Fruit fly (Drosophila melanogaster) whole organism, embryonic: ENCODE measurements around the gene CG14960.
A peak's percentile ranks its signal among the peaks of the same experiment; 100 is the strongest.

Experiments
- Asciz ChIP-seq: fragments of 200-800 bp; sonication (Bioruptor generic); optimal IDR thresholded peaks from 2 replicates; lab custom pipeline; 2017; ENCODE audit warnings: missing biosample characterization, mild to moderate bottlenecking, missing genetic modification characterization, missing genetic modification reagents
- CG10267 ChIP-seq: fragments of 200-800 bp; sonication (Bioruptor generic); optimal IDR thresholded peaks from 2 replicates; lab custom pipeline; 2018; ENCODE audit warnings: missing biosample characterization, mild to moderate bottlenecking, missing genetic modification characterization, moderate library complexity
- CG10979 ChIP-seq: fragments of 200-800 bp; sonication (Bioruptor generic); optimal IDR thresholded peaks from 2 replicates; lab custom pipeline; 2018; ENCODE audit warnings: missing biosample characterization, mild to moderate bottlenecking, missing genetic modification characterization, moderate library complexity
- CG11456 ChIP-seq: fragments of 200-800 bp; sonication (Bioruptor generic); IDR thresholded peaks from 3 replicates; pipeline ENCODE4 v1.3.6; 2022; ENCODE audit warnings: missing biosample characterization, missing genetic modification characterization
- CG12071 ChIP-seq: fragments of 200-800 bp; sonication (Bioruptor generic); optimal IDR thresholded peaks from 3 replicates; lab custom pipeline; 2018; ENCODE audit warnings: missing biosample characterization, mild to moderate bottlenecking, missing genetic modification characterization
- CG12104 ChIP-seq: fragments of 200-800 bp; sonication (Bioruptor generic); optimal IDR thresholded peaks from 3 replicates; lab custom pipeline; 2016; ENCODE audit warnings: missing biosample characterization, missing genetic modification characterization
- CG12942 ChIP-seq: fragments of 200-800 bp; sonication (Bioruptor generic); optimal IDR thresholded peaks from 3 replicates; lab custom pipeline; 2016; ENCODE audit warnings: missing biosample characterization, missing genetic modification characterization
- CG14050 ChIP-seq: fragments of 200-800 bp; sonication (Bioruptor generic); IDR thresholded peaks from 3 replicates; pipeline ENCODE4 v1.3.6; 2022; ENCODE audit warnings: missing biosample characterization, missing genetic modification characterization
- CG16813 ChIP-seq: fragments of 200-800 bp; sonication (Bioruptor generic); IDR thresholded peaks from 3 replicates; pipeline ENCODE4 v1.3.6; 2022; ENCODE audit warnings: missing biosample characterization, missing genetic modification characterization; ENCODE audit not compliant: partially characterized antibody
- CG18011 ChIP-seq: fragments of 200-800 bp; sonication (Bioruptor generic); optimal IDR thresholded peaks from 2 replicates; lab custom pipeline; 2017; ENCODE audit warnings: missing biosample characterization, missing genetic modification characterization, mild to moderate bottlenecking, moderate library complexity, missing genotype
- CG2116 ChIP-seq: fragments of 200-800 bp; sonication (Bioruptor generic); optimal IDR thresholded peaks from 3 replicates; lab custom pipeline; 2018; ENCODE audit warnings: missing biosample characterization, mild to moderate bottlenecking, missing genetic modification characterization
- CG4404 ChIP-seq: fragments of 200-800 bp; sonication (Bioruptor generic); IDR thresholded peaks from 2 replicates; pipeline ENCODE4 v1.3.6; 2022; ENCODE audit warnings: missing biosample characterization, missing genetic modification characterization
- CG7745 ChIP-seq: fragments of 200-800 bp; sonication (Bioruptor generic); optimal IDR thresholded peaks from 2 replicates; lab custom pipeline; 2018; ENCODE audit warnings: missing biosample characterization, mild to moderate bottlenecking, missing genetic modification characterization, moderate library complexity
- CG7786 ChIP-seq: fragments of 200-800 bp; sonication (Bioruptor generic); optimal IDR thresholded peaks from 2 replicates; lab custom pipeline; 2016; ENCODE audit warnings: missing biosample characterization, missing genetic modification characterization
- CG7963 ChIP-seq: fragments of 200-800 bp; sonication (Bioruptor generic); IDR thresholded peaks from 3 replicates; pipeline ENCODE4 v1.3.6; 2022; ENCODE audit warnings: missing biosample characterization, missing genetic modification characterization; ENCODE audit not compliant: partially characterized antibody
- D19B ChIP-seq: fragments of 200-800 bp; sonication (Bioruptor generic); optimal IDR thresholded peaks from 2 replicates; lab custom pipeline; 2017; ENCODE audit warnings: missing biosample characterization, mild to moderate bottlenecking, missing genetic modification characterization
- Doc3 ChIP-seq: fragments of 200-800 bp; sonication (Bioruptor generic); IDR thresholded peaks from 3 replicates; pipeline ENCODE4 v1.3.6; 2022; ENCODE audit warnings: missing biosample characterization, missing genetic modification characterization; ENCODE audit not compliant: partially characterized antibody
- Hr3 ChIP-seq: fragments of 200-800 bp; sonication (Bioruptor generic); optimal IDR thresholded peaks from 3 replicates; lab custom pipeline; 2016; ENCODE audit warnings: missing biosample characterization, missing genetic modification characterization
- Mes4 ChIP-seq: fragments of 200-800 bp; sonication (Bioruptor generic); optimal IDR thresholded peaks from 2 replicates; lab custom pipeline; 2016; ENCODE audit warnings: missing biosample characterization, missing genetic modification characterization
- Mrtf ChIP-seq: fragments of 200-800 bp; sonication (Bioruptor generic); IDR thresholded peaks from 3 replicates; pipeline ENCODE4 v1.3.6; 2022; ENCODE audit warnings: missing biosample characterization, missing genetic modification characterization
- Myb ChIP-seq: fragments of 200-800 bp; sonication (Bioruptor generic); optimal IDR thresholded peaks from 2 replicates; lab custom pipeline; 2016; ENCODE audit warnings: missing biosample characterization, missing genetic modification characterization
- Spps ChIP-seq: fragments of 200-800 bp; sonication (Bioruptor generic); optimal IDR thresholded peaks from 2 replicates; lab custom pipeline; 2018; ENCODE audit warnings: missing biosample characterization, mild to moderate bottlenecking, missing genetic modification characterization
- YL-1 ChIP-seq: fragments of 200-800 bp; sonication (Bioruptor generic); optimal IDR thresholded peaks from 3 replicates; lab custom pipeline; 2017; ENCODE audit warnings: missing biosample characterization, mild to moderate bottlenecking, missing genetic modification characterization
- amos ChIP-seq: fragments of 200-800 bp; sonication (Bioruptor generic); IDR thresholded peaks from 2 replicates; pipeline ENCODE4 v1.3.6; 2022; ENCODE audit warnings: missing biosample characterization, missing genetic modification characterization; ENCODE audit not compliant: partially characterized antibody
- ash1 ChIP-seq: fragments of 200-800 bp; sonication (Bioruptor generic); optimal IDR thresholded peaks from 2 replicates; lab custom pipeline; 2018; ENCODE audit warnings: missing biosample characterization, mild to moderate bottlenecking, missing genetic modification characterization
- ato ChIP-seq: fragments of 200-800 bp; sonication (Bioruptor generic); IDR thresholded peaks from 2 replicates; pipeline ENCODE4 v1.3.6; 2022; ENCODE audit warnings: missing biosample characterization, missing genetic modification characterization; ENCODE audit not compliant: partially characterized antibody
- bigmax ChIP-seq: fragments of 200-800 bp; sonication (Bioruptor generic); optimal IDR thresholded peaks from 2 replicates; lab custom pipeline; 2018; ENCODE audit warnings: missing biosample characterization, mild to moderate bottlenecking, missing genetic modification characterization
- bsh ChIP-seq, 2 experiments: fragments of 200-800 bp; sonication (Bioruptor generic); optimal IDR thresholded peaks; 2 replicates each; lab custom pipeline; 2017 to 2018; ENCODE audit warnings: mild to moderate bottlenecking in 2 of 2, missing biosample characterization in 2 of 2, missing genetic modification characterization in 2 of 2, moderate library complexity in 1 of 2
- btn ChIP-seq: fragments of 200-800 bp; sonication (Bioruptor generic); optimal IDR thresholded peaks from 2 replicates; lab custom pipeline; 2016; ENCODE audit warnings: missing biosample characterization, missing genetic modification characterization
- crol ChIP-seq: fragments of 200-800 bp; sonication (Bioruptor generic); IDR thresholded peaks from 2 replicates; pipeline ENCODE4 v1.3.6; 2022; ENCODE audit warnings: missing biosample characterization, missing genetic modification characterization
- esg ChIP-seq: fragments of 200-800 bp; sonication (Bioruptor generic); conservative IDR thresholded peaks from 2 replicates; pipeline ENCODE4 v1.3.6; 2022; ENCODE audit warnings: missing biosample characterization, missing genetic modification characterization
- fd3F ChIP-seq: fragments of 200-800 bp; sonication (Bioruptor generic); optimal IDR thresholded peaks from 2 replicates; lab custom pipeline; 2018; ENCODE audit warnings: missing biosample characterization, mild to moderate bottlenecking, missing genetic modification characterization, moderate library complexity
- ftz-f1 ChIP-seq: fragments of 200-800 bp; sonication (Bioruptor generic); optimal IDR thresholded peaks from 2 replicates; lab custom pipeline; 2016; ENCODE audit warnings: missing biosample characterization, missing genetic modification characterization
- gcm ChIP-seq: fragments of 200-800 bp; sonication (Bioruptor generic); optimal IDR thresholded peaks from 2 replicates; lab custom pipeline; 2019; ENCODE audit warnings: missing biosample characterization, mild to moderate bottlenecking, missing genetic modification characterization, moderate library complexity
- gro ChIP-seq: fragments of 200-800 bp; sonication (Bioruptor generic); optimal IDR thresholded peaks from 2 replicates; lab custom pipeline; 2016; ENCODE audit warnings: missing biosample characterization, missing genetic modification characterization
- her ChIP-seq: fragments of 200-800 bp; sonication (Bioruptor generic); optimal IDR thresholded peaks from 2 replicates; lab custom pipeline; 2016; ENCODE audit warnings: missing biosample characterization, missing genetic modification characterization
- jing ChIP-seq: fragments of 200-800 bp; sonication (Bioruptor generic); optimal IDR thresholded peaks from 2 replicates; lab custom pipeline; 2018; ENCODE audit warnings: missing biosample characterization, mild to moderate bottlenecking, missing genetic modification characterization
- jumu ChIP-seq: fragments of 200-800 bp; sonication (Bioruptor generic); optimal IDR thresholded peaks from 3 replicates; lab custom pipeline; 2016; ENCODE audit warnings: missing biosample characterization, missing genetic modification characterization
- knrl ChIP-seq: fragments of 200-800 bp; sonication (Bioruptor generic); IDR thresholded peaks from 3 replicates; pipeline ENCODE4 v1.3.6; 2022; ENCODE audit warnings: missing biosample characterization, missing genetic modification characterization; ENCODE audit not compliant: partially characterized antibody
- nerfin-1 ChIP-seq: fragments of 200-800 bp; sonication (Bioruptor generic); optimal IDR thresholded peaks from 3 replicates; lab custom pipeline; 2019; ENCODE audit warnings: missing biosample characterization, mild to moderate bottlenecking, missing genetic modification characterization, moderate library complexity
- pita ChIP-seq: fragments of 200-800 bp; sonication (Bioruptor generic); optimal IDR thresholded peaks from 2 replicates; lab custom pipeline; 2017; ENCODE audit warnings: missing biosample characterization, mild to moderate bottlenecking, missing genetic modification characterization
- schlank ChIP-seq: fragments of 200-800 bp; sonication (Bioruptor generic); optimal IDR thresholded peaks from 2 replicates; lab custom pipeline; 2018; ENCODE audit warnings: missing biosample characterization, mild to moderate bottlenecking, missing genetic modification characterization
- scrt ChIP-seq: fragments of 200-800 bp; sonication (Bioruptor generic); optimal IDR thresholded peaks from 2 replicates; lab custom pipeline; 2018; ENCODE audit warnings: missing biosample characterization, mild to moderate bottlenecking, missing genetic modification characterization, moderate library complexity
- sd ChIP-seq: fragments of 200-800 bp; sonication (Bioruptor generic); optimal IDR thresholded peaks from 3 replicates; lab custom pipeline; 2018; ENCODE audit warnings: missing biosample characterization, mild to moderate bottlenecking, missing genetic modification characterization, moderate library complexity
- slbo ChIP-seq: fragments of 200-800 bp; sonication (Bioruptor generic); IDR thresholded peaks from 2 replicates; pipeline ENCODE4 v1.3.6; 2022; ENCODE audit warnings: missing biosample characterization, missing genetic modification characterization
- sna ChIP-seq: fragments of 200-800 bp; sonication (Bioruptor generic); IDR thresholded peaks from 2 replicates; pipeline ENCODE4 v1.3.6; 2022; ENCODE audit warnings: missing biosample characterization, missing genetic modification characterization; ENCODE audit not compliant: partially characterized antibody
- tap ChIP-seq: fragments of 200-800 bp; optimal IDR thresholded peaks from 3 replicates; lab custom pipeline; 2019; ENCODE audit warnings: missing biosample characterization, mild to moderate bottlenecking, missing genetic modification characterization, moderate library complexity
- ttk ChIP-seq: fragments of 200-800 bp; sonication (Bioruptor generic); IDR thresholded peaks from 2 replicates; pipeline ENCODE4 v2.1.2; 2022; ENCODE audit warnings: missing biosample characterization, missing genetic modification characterization
- tx ChIP-seq: fragments of 200-800 bp; sonication (Bioruptor generic); optimal IDR thresholded peaks from 2 replicates; lab custom pipeline; 2016; ENCODE audit warnings: missing biosample characterization, missing genetic modification characterization
- yki ChIP-seq: fragments of >200 bp; optimal IDR thresholded peaks from 3 replicates; lab custom pipeline; 2018

The CG14960 gene

dm6 chr3L:3319223-3319643, 48.4 kb downstream of the CG14960 start, which contains the start of the genes PIG-C, CG12016 and Dpm2 (continued):
- no peak for TF ChIP-seq Spps
- no peak for TF ChIP-seq Asciz
- TF ChIP-seq her (GFP tag; lab: Kevin White, UChicago) = peak; percentile 18
- TF ChIP-seq bsh (GFP tag; optimal IDR thresholded peaks at IDR 0.05; lab: Kevin White, UChicago) = peak in 1 of 2 experiments; percentile 43
- no peak for TF ChIP-seq CG7745
- TF ChIP-seq nerfin-1 (tag; lab: Kevin White, UChicago) = peak; percentile 65
- TF ChIP-seq slbo (GFP tag; lab: Robert Waterston, UW) = peak; percentile 81
- TF ChIP-seq CG12071 (GFP tag; lab: Kevin White, UChicago) = no peak
- TF ChIP-seq Mes4 = peak; percentile 41
- TF ChIP-seq jumu = peak; percentile 65
- no peak for TF ChIP-seq btn (GFP tag; lab: Kevin White, UChicago)
- peak; percentile 24 for TF ChIP-seq CG12104 (GFP tag; lab: Kevin White, UChicago)
- no peak for TF ChIP-seq pita (GFP tag; lab: Kevin White, UChicago)
- peak; percentile 63 for TF ChIP-seq Myb (GFP tag; lab: Kevin White, UChicago)
- TF ChIP-seq CG4404 (GFP tag; lab: Robert Waterston, UW) = peak; percentile 50; the same call in 1 of the 2 replicates
- peak; percentile 12 for TF ChIP-seq fd3F
- peak; percentile 91 for TF ChIP-seq ato (GFP tag; lab: Robert Waterston, UW)
- no peak for TF ChIP-seq yki (lab: Kevin White, UChicago)
- peak; percentile 99 for TF ChIP-seq CG16813 (GFP tag; lab: Robert Waterston, UW)
- TF ChIP-seq CG10267 = peak; percentile 75
- peak; percentile 42 for TF ChIP-seq CG12942
- TF ChIP-seq ash1 (GFP tag; lab: Kevin White, UChicago) = no peak
- TF ChIP-seq CG7963 = peak; percentile 93
- peak; percentile 76; the same call in 2 of the 3 replicates for TF ChIP-seq CG11456 (GFP tag; lab: Robert Waterston, UW)
- TF ChIP-seq sd (tag; lab: Kevin White, UChicago) = no peak
- peak; percentile 70 for TF ChIP-seq tx (GFP tag; lab: Kevin White, UChicago)
- TF ChIP-seq tap (tag; lab: Kevin White, UChicago) = peak; percentile 53
- TF ChIP-seq bigmax (GFP tag; lab: Kevin White, UChicago) = no peak
- TF ChIP-seq ttk (GFP tag; lab: Robert Waterston, UW) = peak; percentile 55; the same call in 1 of the 2 replicates
- no peak for TF ChIP-seq Mrtf (GFP tag; lab: Robert Waterston, UW)
- peak; percentile 97 for TF ChIP-seq Doc3 (GFP tag; lab: Robert Waterston, UW)
- TF ChIP-seq CG18011 = peak; percentile 30
- peak; percentile 48 for TF ChIP-seq Hr3
- peak; percentile 71 for TF ChIP-seq CG7786
- no peak for TF ChIP-seq D19B (GFP tag; lab: Kevin White, UChicago)
- no peak for TF ChIP-seq jing (GFP tag; lab: Kevin White, UChicago)
- TF ChIP-seq schlank (tag; lab: Kevin White, UChicago) = peak; percentile 17
- peak; percentile 30 for TF ChIP-seq CG10979
- peak; percentile 38 for TF ChIP-seq YL-1 (GFP tag; lab: Kevin White, UChicago)
- peak; percentile 50 for TF ChIP-seq gcm
- no peak for TF ChIP-seq scrt (GFP tag; lab: Kevin White, UChicago)
- no peak for TF ChIP-seq crol (GFP tag; lab: Robert Waterston, UW)
- TF ChIP-seq esg = peak; percentile 68
- 0 out of 3 replicates have a peak, but pooled peaks have one; percentile 28 for TF ChIP-seq CG14050 (GFP tag; lab: Robert Waterston, UW)
- TF ChIP-seq ftz-f1 (GFP tag; lab: Kevin White, UChicago) = peak; percentile 48
- peak; percentile 83 for TF ChIP-seq gro (GFP tag; lab: Kevin White, UChicago)
- TF ChIP-seq knrl (GFP tag; lab: Robert Waterston, UW) = peak; percentile 98
- TF ChIP-seq CG2116 = peak; percentile 82
- peak; percentile 97 for TF ChIP-seq sna (GFP tag; lab: Robert Waterston, UW)
- TF ChIP-seq amos (GFP tag; lab: Robert Waterston, UW) = peak; percentile 98
